Worm (Caenorhabditis elegans): ENCODE measurements around the gene C44C10.5.

C44C10.5 gene

DNA sequence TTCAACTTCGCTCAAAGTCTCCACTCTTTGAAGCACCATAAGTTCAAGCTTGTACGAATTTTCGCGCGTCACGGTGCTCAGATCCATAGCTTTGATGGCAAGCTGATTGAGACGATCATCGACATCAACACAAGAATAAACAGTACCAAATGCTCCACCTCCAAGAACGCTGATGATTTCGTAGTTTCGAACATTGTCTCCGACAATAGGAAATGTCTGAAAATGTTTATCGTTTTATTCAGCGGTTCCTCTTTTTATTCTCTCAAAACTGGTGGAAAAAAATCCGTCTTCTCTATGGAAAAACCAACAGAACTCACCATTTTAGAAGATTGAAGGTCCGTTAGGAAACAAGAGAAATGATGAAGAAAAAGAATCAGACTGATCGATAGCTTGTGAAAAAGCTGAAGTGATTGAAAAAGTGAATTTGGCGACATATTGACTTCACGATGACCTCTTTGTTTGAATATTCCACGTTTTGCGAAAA is 2.5 kb upstream of the C44C10.5 start, which contains the start of gene C44C10.7:
TSS of gene C44C10.7 (minus strand) at position 434 of the 484 bp plus-strand sequence.
- TF ChIP-seq flt-1 (GFP tag; IDR thresholded peaks at IDR 0.05) (no peak), T22C8.4 (GFP tag; IDR thresholded peaks at IDR 0.05) (no peak), tab-1 (GFP tag; IDR thresholded peaks at IDR 0.05) (no peak), ref-1 (GFP tag; conservative IDR thresholded peaks at IDR 0.05) (no peak), ztf-23 (GFP tag; IDR thresholded peaks at IDR 0.05) (no peak), med-1 (GFP tag; optimal IDR thresholded peaks at IDR 0.05; ENCODE audit: insufficient read depth) (no peak)

DNA sequence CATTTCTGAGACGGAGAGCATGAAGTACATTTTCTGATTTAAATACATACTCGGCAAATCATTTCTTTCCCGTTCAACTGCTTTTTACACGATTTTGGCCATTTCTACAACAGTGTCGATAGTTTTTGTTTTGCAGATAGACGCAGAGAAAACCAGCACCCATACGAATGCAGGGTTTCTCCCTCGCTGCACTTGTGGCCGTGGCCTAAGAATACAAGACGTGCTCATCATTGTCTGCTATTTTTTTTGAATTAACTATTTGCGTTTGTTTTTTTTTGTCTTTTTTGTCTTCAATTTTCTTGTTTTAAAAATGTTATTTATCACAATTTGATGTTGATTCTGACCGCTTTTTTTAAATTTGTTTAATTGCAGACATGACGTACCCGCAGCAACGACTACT is 2.8 kb downstream of the C44C10.5 start, which contains the start of gene smcl-1:
TSS of gene smcl-1 (plus strand) at position 373 of the 400 bp plus-strand sequence.
- no peak for TF ChIP-seq ref-1 (GFP tag; conservative IDR thresholded peaks at IDR 0.05)
- TF ChIP-seq cog-1 (tag; optimal IDR thresholded peaks at IDR 0.05) = peak; percentile 16

- TF ChIP-seq T22C8.4 (GFP tag; IDR thresholded peaks at IDR 0.05) (no peak), tab-1 (GFP tag; IDR thresholded peaks at IDR 0.05) (no peak), ztf-29 (GFP tag; IDR thresholded peaks at IDR 0.05) (no peak), cog-1 (tag; optimal IDR thresholded peaks at IDR 0.05) (no peak), ref-1 (GFP tag; conservative IDR thresholded peaks at IDR 0.05) (no peak), med-1 (GFP tag; optimal IDR thresholded peaks at IDR 0.05; ENCODE audit: insufficient read depth) (no peak), ztf-23 (GFP tag; IDR thresholded peaks at IDR 0.05) (no peak), flt-1 (GFP tag; IDR thresholded peaks at IDR 0.05) (no peak), klf-2 (GFP tag; conservative IDR thresholded peaks at IDR 0.05) (no peak)
Measured at ce11 chrX:11696696-11697095, 6.4 kb downstream of the C44C10.5 start, which contains the start of gene C44C10.12. TSS of gene C44C10.12 (plus strand) at chrX:11696996.

- TF ChIP-seq cog-1 (tag; optimal IDR thresholded peaks at IDR 0.05) = no peak
Measured at ce11 chrX:11700263-11700662, 9.9 kb downstream of the C44C10.5 start, which contains the start of gene C44C10.15. TSS of gene C44C10.15 (minus strand) at chrX:11700363.

- no peak for TF ChIP-seq T22C8.4 (GFP tag; IDR thresholded peaks at IDR 0.05)
- TF ChIP-seq med-1 (GFP tag; optimal IDR thresholded peaks at IDR 0.05; ENCODE audit: insufficient read depth) = no peak
- TF ChIP-seq flt-1 (GFP tag; IDR thresholded peaks at IDR 0.05) = no peak
- no peak for TF ChIP-seq ref-1 (GFP tag; conservative IDR thresholded peaks at IDR 0.05)
- no peak for TF ChIP-seq ztf-23 (GFP tag; IDR thresholded peaks at IDR 0.05)
- no peak for TF ChIP-seq klf-2 (GFP tag; conservative IDR thresholded peaks at IDR 0.05)
- no peak for TF ChIP-seq ztf-29 (GFP tag; IDR thresholded peaks at IDR 0.05)
- no peak for TF ChIP-seq cog-1 (tag; optimal IDR thresholded peaks at IDR 0.05)
- TF ChIP-seq tab-1 (GFP tag; IDR thresholded peaks at IDR 0.05) = no peak
Measured at ce11 chrX:11702236-11702635, 11.9 kb downstream of the C44C10.5 start, which contains the start of gene C44C10.3. TSS of gene C44C10.3 (plus strand) at chrX:11702536.

ce11 chrX:11710229-11710628 is 19.9 kb downstream of the C44C10.5 start, which contains the start of gene C44C10.11:
TSS of gene C44C10.11 (minus strand) at chrX:11710343.
- TF ChIP-seq med-1 (GFP tag; optimal IDR thresholded peaks at IDR 0.05; ENCODE audit: insufficient read depth) = no peak
- TF ChIP-seq ref-1 (GFP tag; conservative IDR thresholded peaks at IDR 0.05) = no peak

DNA sequence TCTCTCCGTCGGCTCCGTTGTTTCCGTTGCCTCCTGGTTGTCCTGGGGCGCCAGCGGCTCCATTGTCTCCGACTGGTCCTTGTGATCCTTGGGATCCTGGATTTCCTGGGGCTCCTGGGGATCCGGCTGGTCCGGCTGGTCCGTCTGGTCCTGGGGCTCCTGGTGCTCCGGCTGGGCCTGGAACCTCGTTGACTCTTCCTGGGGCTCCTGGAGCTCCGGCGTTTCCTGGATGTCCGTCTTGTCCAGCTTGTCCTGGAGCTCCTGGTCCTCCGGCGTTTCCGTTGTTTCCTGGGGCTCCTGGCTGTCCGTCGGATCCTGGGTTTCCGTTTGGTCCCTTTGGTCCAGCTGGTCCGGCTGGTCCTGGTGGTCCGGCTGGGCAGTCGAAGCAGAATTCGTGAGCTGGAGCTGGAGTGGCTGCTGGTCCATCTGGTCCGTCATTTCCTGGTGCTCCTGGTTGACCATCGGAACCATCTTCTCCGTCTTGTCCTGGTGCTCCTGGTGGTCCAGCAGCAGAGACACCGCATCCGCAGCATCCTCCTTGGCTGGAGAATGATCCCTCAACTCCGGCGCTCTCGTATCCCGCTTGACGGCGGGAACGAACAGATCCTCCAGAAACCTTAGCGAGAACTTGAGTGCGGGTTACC is 21.2 kb downstream of the C44C10.5 start:
- no peak for TF ChIP-seq ztf-29 (GFP tag; IDR thresholded peaks at IDR 0.05)
- no peak for TF ChIP-seq klf-2 (GFP tag; conservative IDR thresholded peaks at IDR 0.05)
- no peak for TF ChIP-seq flt-1 (GFP tag; IDR thresholded peaks at IDR 0.05)
- no peak for TF ChIP-seq ztf-23 (GFP tag; IDR thresholded peaks at IDR 0.05)
- TF ChIP-seq med-1 (GFP tag; optimal IDR thresholded peaks at IDR 0.05; ENCODE audit: insufficient read depth) = no peak
- TF ChIP-seq tab-1 (GFP tag; IDR thresholded peaks at IDR 0.05) = no peak
- TF ChIP-seq ref-1 (GFP tag; conservative IDR thresholded peaks at IDR 0.05) = no peak
- no peak for TF ChIP-seq T22C8.4 (GFP tag; IDR thresholded peaks at IDR 0.05)
- TF ChIP-seq cog-1 (tag; optimal IDR thresholded peaks at IDR 0.05) = no peak

DNA sequence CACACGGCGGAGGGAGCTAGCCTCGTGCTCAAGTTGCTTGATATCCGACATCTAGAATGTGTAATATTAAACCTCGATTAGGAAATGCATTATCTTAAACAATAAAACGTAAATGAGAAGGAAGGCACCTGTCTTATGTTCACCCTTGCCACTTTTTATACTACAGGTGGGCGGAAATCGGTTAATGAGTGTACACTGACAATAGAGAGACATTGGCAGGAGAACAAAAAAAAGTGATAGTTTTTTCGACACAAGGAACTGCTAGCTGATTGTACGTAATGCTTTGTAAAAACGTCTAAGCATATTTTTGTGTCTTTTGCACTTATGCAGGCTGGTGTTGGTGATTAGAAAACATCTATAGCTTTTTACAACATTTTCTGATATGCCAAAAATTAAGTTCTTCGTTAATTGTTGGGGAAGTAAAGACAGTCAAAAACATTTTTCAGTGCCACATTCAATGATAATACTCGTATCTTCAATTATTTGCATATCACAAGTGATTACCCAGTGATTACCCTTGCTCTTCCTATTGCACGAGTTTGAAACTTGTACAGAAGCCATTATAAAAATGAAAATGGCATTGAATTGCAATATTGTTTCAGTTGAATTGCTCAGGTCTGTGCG is 22.0 kb downstream of the C44C10.5 start, which contains the start of gene col-180:
TSS of gene col-180 (minus strand) at position 51 of the 624 bp plus-strand sequence.
- TF ChIP-seq ztf-29 (GFP tag; IDR thresholded peaks at IDR 0.05) (no peak), cog-1 (tag; optimal IDR thresholded peaks at IDR 0.05) (no peak), T22C8.4 (GFP tag; IDR thresholded peaks at IDR 0.05) (no peak), klf-2 (GFP tag; conservative IDR thresholded peaks at IDR 0.05) (no peak), med-1 (GFP tag; optimal IDR thresholded peaks at IDR 0.05; ENCODE audit: insufficient read depth) (no peak), flt-1 (GFP tag; IDR thresholded peaks at IDR 0.05) (no peak), ref-1 (GFP tag; conservative IDR thresholded peaks at IDR 0.05) (no peak), tab-1 (GFP tag; IDR thresholded peaks at IDR 0.05) (no peak), ztf-23 (GFP tag; IDR thresholded peaks at IDR 0.05) (no peak)

- TF ChIP-seq ztf-23 (GFP tag; IDR thresholded peaks at IDR 0.05) = no peak
- TF ChIP-seq tab-1 (GFP tag; IDR thresholded peaks at IDR 0.05) = no peak
- TF ChIP-seq klf-2 (GFP tag; conservative IDR thresholded peaks at IDR 0.05) = no peak
Measured at ce11 chrX:11716463-11716960, 26.2 kb downstream of the C44C10.5 start, which contains the start of gene C44C10.9. TSS of gene C44C10.9 (minus strand) at chrX:11716513.

DNA sequence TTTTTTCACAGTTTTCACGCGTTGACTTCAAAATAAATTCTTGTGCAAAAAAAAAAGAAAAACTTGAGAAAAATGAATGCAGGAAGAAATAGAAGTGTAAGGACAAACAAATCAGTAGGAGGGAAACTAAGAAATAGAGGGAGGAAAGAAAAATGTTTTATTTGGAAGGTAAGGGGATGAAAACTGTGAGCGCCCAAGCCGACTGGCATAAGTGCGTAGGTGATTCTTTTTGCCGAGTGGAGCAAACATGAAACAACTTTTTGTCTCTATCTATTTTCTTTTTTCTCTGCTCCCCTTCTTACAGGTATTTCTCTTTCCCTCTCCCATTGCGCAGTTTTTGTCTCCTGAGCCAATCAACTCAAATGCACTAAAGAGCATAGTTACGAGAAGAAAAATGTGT is 28.4 kb downstream of the C44C10.5 start:
- TF ChIP-seq ztf-23 (GFP tag; IDR thresholded peaks at IDR 0.05) (no peak), klf-2 (GFP tag; conservative IDR thresholded peaks at IDR 0.05) (no peak), cog-1 (tag; optimal IDR thresholded peaks at IDR 0.05) (no peak), ztf-29 (GFP tag; IDR thresholded peaks at IDR 0.05) (no peak), med-1 (GFP tag; optimal IDR thresholded peaks at IDR 0.05; ENCODE audit: insufficient read depth) (no peak), T22C8.4 (GFP tag; IDR thresholded peaks at IDR 0.05) (no peak), tab-1 (GFP tag; IDR thresholded peaks at IDR 0.05) (no peak), flt-1 (GFP tag; IDR thresholded peaks at IDR 0.05) (no peak), ref-1 (GFP tag; conservative IDR thresholded peaks at IDR 0.05) (no peak)

Measured in whole organism, midembryonic.